Worm (Caenorhabditis elegans) whole organism, late embryonic: ENCODE measurements around the gene C27D6.3.

ENCODE experiments used
- C08G9.2 ChIP-seq: sonication (generic microtip); optimal IDR thresholded peaks from 2 replicates; lab custom pipeline; 2016; ENCODE audit warnings: mild to moderate bottlenecking, missing genetic modification characterization, moderate library complexity, missing compliant biosample characterization
- K02D7.2 ChIP-seq: sonication (generic microtip); optimal IDR thresholded peaks from 2 replicates; lab custom pipeline; 2017; ENCODE audit warnings: mild to moderate bottlenecking, missing genetic modification characterization, missing compliant biosample characterization
- K09A11.1 ChIP-seq: sonication (generic microtip); optimal IDR thresholded peaks from 2 replicates; lab custom pipeline; 2017; ENCODE audit warnings: antibody characterized with exemption, mild to moderate bottlenecking, missing genetic modification characterization, missing compliant biosample characterization; ENCODE audit not compliant: insufficient read depth
- T23F11.4 ChIP-seq: fragments of 200-800 bp; sonication (Bioruptor generic); optimal IDR thresholded peaks from 2 replicates; lab custom pipeline; 2018; ENCODE audit warnings: mild to moderate bottlenecking, missing genetic modification characterization, missing compliant biosample characterization
- Y22D7AL.16 ChIP-seq: sonication (generic microtip); optimal IDR thresholded peaks from 2 replicates; lab custom pipeline; 2016; ENCODE audit warnings: missing genetic modification characterization, missing compliant biosample characterization
- ama-1 ChIP-seq: fragments of 150-350 bp; optimal IDR thresholded peaks from 2 replicates; lab custom pipeline; 2014
- ceh-14 ChIP-seq: sonication (generic microtip); optimal IDR thresholded peaks from 2 replicates; lab custom pipeline; 2016; ENCODE audit warnings: missing genotype, missing genetic modification characterization, missing compliant biosample characterization
- ceh-19 ChIP-seq: fragments of 200-800 bp; sonication (Bioruptor generic); optimal IDR thresholded peaks from 2 replicates; lab custom pipeline; 2018; ENCODE audit warnings: mild to moderate bottlenecking, missing genetic modification characterization, missing compliant biosample characterization
- ceh-2 ChIP-seq: sonication (generic microtip); optimal IDR thresholded peaks from 2 replicates; lab custom pipeline; 2016; ENCODE audit warnings: missing genotype, missing genetic modification characterization, missing compliant biosample characterization
- ceh-22 ChIP-seq: sonication (generic microtip); optimal IDR thresholded peaks from 2 replicates; lab custom pipeline; 2017; ENCODE audit warnings: missing biosample characterization, missing genetic modification characterization
- ceh-30 ChIP-seq: fragments of 150-350 bp; optimal IDR thresholded peaks from 2 replicates; lab custom pipeline; 2014; ENCODE audit warnings: missing biosample characterization, missing genetic modification characterization
- ceh-31 ChIP-seq: sonication (generic microtip); optimal IDR thresholded peaks from 2 replicates; lab custom pipeline; 2016; ENCODE audit warnings: missing genetic modification characterization, missing compliant biosample characterization
- ceh-34 ChIP-seq: sonication (generic microtip); optimal IDR thresholded peaks from 2 replicates; lab custom pipeline; 2016; ENCODE audit warnings: mild to moderate bottlenecking, missing genetic modification characterization, missing compliant biosample characterization
- ceh-45 ChIP-seq: fragments of 200-800 bp; sonication (Bioruptor generic); IDR thresholded peaks from 2 replicates; pipeline ENCODE4 v1.3.6; 2022; ENCODE audit warnings: missing genetic modification reagents, missing genetic modification characterization, missing compliant biosample characterization
- ceh-48 ChIP-seq: sonication (generic microtip); optimal IDR thresholded peaks from 2 replicates; lab custom pipeline; 2016; ENCODE audit warnings: missing genetic modification characterization, inconsistent platforms, missing compliant biosample characterization
- ceh-6 ChIP-seq: fragments of 200-800 bp; sonication (Bioruptor generic); optimal IDR thresholded peaks from 2 replicates; lab custom pipeline; 2018; ENCODE audit warnings: mild to moderate bottlenecking, missing genetic modification characterization, missing compliant biosample characterization
- ceh-9 ChIP-seq: sonication (generic microtip); optimal IDR thresholded peaks from 2 replicates; lab custom pipeline; 2016; ENCODE audit warnings: mild to moderate bottlenecking, missing genetic modification characterization, inconsistent platforms, missing compliant biosample characterization
- che-1 ChIP-seq: sonication (generic microtip); optimal IDR thresholded peaks from 2 replicates; lab custom pipeline; 2016; ENCODE audit warnings: mild to moderate bottlenecking, missing genetic modification characterization, missing compliant biosample characterization
- dmd-4 ChIP-seq: sonication (generic microtip); optimal IDR thresholded peaks from 2 replicates; lab custom pipeline; 2016; ENCODE audit warnings: borderline replicate concordance, missing genetic modification characterization, missing compliant biosample characterization
- dve-1 ChIP-seq: sonication (generic microtip); optimal IDR thresholded peaks from 2 replicates; lab custom pipeline; 2017; ENCODE audit warnings: antibody characterized with exemption, mild to moderate bottlenecking, missing genetic modification characterization, missing compliant biosample characterization
- elt-2 ChIP-seq: sonication (generic microtip); optimal IDR thresholded peaks from 2 replicates; lab custom pipeline; 2016; ENCODE audit warnings: missing genetic modification reagents, missing genetic modification characterization, missing compliant biosample characterization
- elt-4 ChIP-seq: sonication (generic microtip); optimal IDR thresholded peaks from 2 replicates; lab custom pipeline; 2016; ENCODE audit warnings: missing genetic modification characterization, missing compliant biosample characterization
- fkh-10 ChIP-seq: fragments of 150-350 bp; optimal IDR thresholded peaks from 2 replicates; lab custom pipeline; 2014; ENCODE audit warnings: missing biosample characterization, missing genetic modification reagents, missing genetic modification characterization
- fkh-6 ChIP-seq: sonication (generic microtip); optimal IDR thresholded peaks from 2 replicates; lab custom pipeline; 2016; ENCODE audit warnings: missing genetic modification characterization, missing compliant biosample characterization
- gmeb-2 ChIP-seq: sonication (generic microtip); optimal IDR thresholded peaks from 2 replicates; lab custom pipeline; 2016; ENCODE audit warnings: missing genetic modification characterization, inconsistent platforms, missing compliant biosample characterization
- hlh-13 ChIP-seq: fragments of 200-800 bp; sonication (Bioruptor generic); optimal IDR thresholded peaks from 2 replicates; lab custom pipeline; 2018; ENCODE audit warnings: mild to moderate bottlenecking, missing genetic modification characterization, missing compliant biosample characterization
- hlh-15 ChIP-seq: sonication (generic microtip); optimal IDR thresholded peaks from 2 replicates; lab custom pipeline; 2016; ENCODE audit warnings: missing genetic modification characterization, missing compliant biosample characterization
- hlh-30 ChIP-seq: sonication (generic microtip); optimal IDR thresholded peaks from 2 replicates; lab custom pipeline; 2017; ENCODE audit warnings: antibody characterized with exemption, missing genetic modification characterization, missing compliant biosample characterization; ENCODE audit not compliant: insufficient read depth
- hlh-6 ChIP-seq: sonication (generic microtip); optimal IDR thresholded peaks from 2 replicates; lab custom pipeline; 2016; ENCODE audit warnings: missing genotype, missing genetic modification characterization, missing compliant biosample characterization
- hlh-8 ChIP-seq: sonication (generic microtip); optimal IDR thresholded peaks from 2 replicates; lab custom pipeline; 2016; ENCODE audit warnings: missing genotype, missing genetic modification characterization, missing compliant biosample characterization
- madf-2 ChIP-seq: sonication (generic microtip); optimal IDR thresholded peaks from 2 replicates; lab custom pipeline; 2017; ENCODE audit warnings: missing genetic modification characterization, missing compliant biosample characterization
- nfya-1 ChIP-seq: sonication (generic microtip); optimal IDR thresholded peaks from 2 replicates; lab custom pipeline; 2017; ENCODE audit warnings: missing genetic modification characterization, mild to moderate bottlenecking, missing compliant biosample characterization, antibody characterized with exemption, moderate library complexity
- nhr-11 ChIP-seq: fragments of 150-350 bp; optimal IDR thresholded peaks from 2 replicates; lab custom pipeline; 2014; ENCODE audit warnings: missing biosample characterization, missing genetic modification characterization
- nhr-232 ChIP-seq: sonication (generic microtip); optimal IDR thresholded peaks from 2 replicates; lab custom pipeline; 2016; ENCODE audit warnings: missing genetic modification characterization, missing compliant biosample characterization
- npax-4 ChIP-seq: sonication (generic microtip); optimal IDR thresholded peaks from 2 replicates; lab custom pipeline; 2016; ENCODE audit warnings: missing genetic modification characterization, missing compliant biosample characterization
- pag-3 ChIP-seq: sonication (generic microtip); optimal IDR thresholded peaks from 2 replicates; lab custom pipeline; 2016; ENCODE audit warnings: missing compliant biosample characterization, missing genetic modification characterization, borderline replicate concordance
- pat-9 ChIP-seq: fragments of 200-800 bp; sonication (Bioruptor generic); optimal IDR thresholded peaks from 2 replicates; lab custom pipeline; 2018; ENCODE audit warnings: mild to moderate bottlenecking, missing genetic modification characterization, moderate library complexity, missing compliant biosample characterization
- pax-1 ChIP-seq: fragments of 150-350 bp; optimal IDR thresholded peaks from 2 replicates; lab custom pipeline; 2014; ENCODE audit warnings: missing biosample characterization, missing genetic modification characterization
- pha-2 ChIP-seq: sonication (generic microtip); optimal IDR thresholded peaks from 2 replicates; lab custom pipeline; 2017; ENCODE audit warnings: mild to moderate bottlenecking, missing genetic modification characterization, missing compliant biosample characterization
- pha-4 ChIP-seq: fragments of 150-350 bp; optimal IDR thresholded peaks from 2 replicates; lab custom pipeline; 2018; ENCODE audit warnings: missing biosample characterization, missing genetic modification reagents, missing genetic modification characterization
- pqm-1 ChIP-seq: sonication (generic microtip); optimal IDR thresholded peaks from 2 replicates; lab custom pipeline; 2016; ENCODE audit warnings: missing genetic modification characterization, missing compliant biosample characterization
- pros-1 ChIP-seq: fragments of 150-350 bp; optimal IDR thresholded peaks from 2 replicates; lab custom pipeline; 2014; ENCODE audit warnings: missing biosample characterization, missing genetic modification reagents, missing genetic modification characterization
- sdc-2 ChIP-seq: sonication (generic microtip); optimal IDR thresholded peaks from 2 replicates; lab custom pipeline; 2016; ENCODE audit warnings: missing genotype, missing genetic modification characterization, missing compliant biosample characterization
- sox-2 ChIP-seq: fragments of 200-800 bp; sonication (Bioruptor generic); IDR thresholded peaks from 2 replicates; pipeline ENCODE4 v1.3.6; 2022; ENCODE audit warnings: missing genetic modification reagents, missing genetic modification characterization, missing compliant biosample characterization
- syd-9 ChIP-seq: sonication (generic microtip); optimal IDR thresholded peaks from 2 replicates; lab custom pipeline; 2016; ENCODE audit warnings: mild to moderate bottlenecking, missing genetic modification characterization, moderate library complexity, missing compliant biosample characterization
- tbx-7 ChIP-seq: sonication (generic microtip); optimal IDR thresholded peaks from 2 replicates; lab custom pipeline; 2016; ENCODE audit warnings: missing genotype, missing genetic modification characterization, missing compliant biosample characterization
- ttx-3 ChIP-seq: sonication (generic microtip); optimal IDR thresholded peaks from 2 replicates; lab custom pipeline; 2016; ENCODE audit warnings: missing genetic modification reagents, missing genetic modification characterization, missing compliant biosample characterization
- unc-42 ChIP-seq: sonication (generic microtip); optimal IDR thresholded peaks from 2 replicates; lab custom pipeline; 2016; ENCODE audit warnings: missing genotype, missing genetic modification characterization, missing compliant biosample characterization
- unc-55 ChIP-seq: sonication (generic microtip); optimal IDR thresholded peaks from 2 replicates; lab custom pipeline; 2017; ENCODE audit warnings: missing biosample characterization, missing genetic modification reagents, missing genetic modification characterization
- unc-86 ChIP-seq: sonication (generic microtip); optimal IDR thresholded peaks from 2 replicates; lab custom pipeline; 2016; ENCODE audit warnings: missing genetic modification characterization, missing compliant biosample characterization
- ztf-16 ChIP-seq: sonication (generic microtip); optimal IDR thresholded peaks from 2 replicates; lab custom pipeline; 2017; ENCODE audit warnings: missing genetic modification characterization, missing compliant biosample characterization

The C27D6.3 gene

DNA sequence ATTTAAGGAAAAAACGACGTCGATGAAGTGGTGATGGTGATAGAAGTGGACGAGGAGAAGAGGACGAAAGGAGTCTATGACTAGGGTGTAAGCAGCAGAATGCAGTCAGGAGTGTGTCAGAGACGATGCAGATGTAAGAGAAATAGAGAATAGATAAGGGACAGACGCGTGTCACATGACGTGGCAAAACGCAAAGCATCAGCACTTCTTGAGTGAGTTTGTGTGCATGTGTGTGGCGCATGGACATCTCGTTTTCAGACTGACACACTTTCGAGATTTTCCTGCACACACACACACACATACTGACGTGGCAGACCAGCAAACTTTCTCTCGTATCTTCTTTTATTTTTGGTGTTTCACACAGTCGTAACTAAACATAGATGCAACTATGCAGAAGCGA is 8.2 kb upstream of the C27D6.3 start:
- TF ChIP-seq pat-9 (no peak), ceh-14 (tag; lab: Kevin White, UChicago) (no peak), nfya-1 (tag; lab: Kevin White, UChicago) (peak; percentile 14), elt-2 (tag; lab: Kevin White, UChicago) (peak; percentile 89), sox-2 (no peak), gmeb-2 (no peak), T23F11.4 (GFP tag; lab: Kevin White, UChicago) (no peak), hlh-30 (tag; lab: Kevin White, UChicago) (peak; percentile 89), unc-55 (peak; percentile 43), ama-1 (lab: Kevin White, UChicago) (no peak), ceh-45 (0 out of 2 replicates have a peak, but pooled peaks have one; percentile 31), ceh-6 (GFP tag; lab: Kevin White, UChicago) (no peak), C08G9.2 (tag; lab: Kevin White, UChicago) (no peak), hlh-15 (tag; lab: Kevin White, UChicago) (no peak)

DNA sequence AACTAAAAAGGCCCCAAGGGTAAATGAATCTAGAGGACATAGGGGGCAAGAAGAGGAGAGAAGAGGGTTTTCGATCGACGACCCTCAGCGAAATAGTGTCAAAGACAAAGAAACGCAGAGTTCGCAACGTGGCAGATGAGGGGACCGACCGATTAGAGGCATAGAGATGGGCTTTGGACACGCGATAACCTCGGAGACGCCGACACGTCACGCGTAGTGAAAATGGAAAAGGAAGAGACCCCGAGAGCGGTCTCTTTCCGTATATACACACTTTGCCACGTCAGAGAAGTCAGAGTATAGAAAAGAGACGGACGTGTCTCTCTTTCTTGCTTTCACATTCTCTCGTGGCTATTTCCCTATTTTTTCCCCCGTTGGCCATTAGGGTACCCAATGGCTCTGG is 7.2 kb upstream of the C27D6.3 start:
- no peak for TF ChIP-seq ceh-45
- no peak for TF ChIP-seq T23F11.4 (GFP tag; lab: Kevin White, UChicago)
- TF ChIP-seq ttx-3, result no peak
- no peak for TF ChIP-seq npax-4
- TF ChIP-seq ceh-22 (tag; lab: Kevin White, UChicago), result no peak
- no peak for TF ChIP-seq ceh-19 (GFP tag; lab: Kevin White, UChicago)
- TF ChIP-seq ama-1 (lab: Kevin White, UChicago), result no peak
- TF ChIP-seq unc-55, result peak; percentile 87
- peak; percentile 64 for TF ChIP-seq ceh-34
- no peak for TF ChIP-seq hlh-13
- TF ChIP-seq ceh-48 (tag; lab: Kevin White, UChicago), result no peak
- TF ChIP-seq pag-3, result no peak
- no peak for TF ChIP-seq pha-4 (tag; lab: Kevin White, UChicago)
- TF ChIP-seq fkh-6 (tag; lab: Kevin White, UChicago), result no peak
- no peak for TF ChIP-seq pqm-1 (tag; lab: Kevin White, UChicago)
- TF ChIP-seq pha-2 (tag; lab: Kevin White, UChicago), result no peak
- no peak for TF ChIP-seq ztf-16 (tag; lab: Kevin White, UChicago)
- TF ChIP-seq hlh-8 (tag; lab: Kevin White, UChicago), result peak; percentile 17
- TF ChIP-seq unc-42 (tag; lab: Kevin White, UChicago), result peak; percentile 51
- no peak for TF ChIP-seq fkh-10 (GFP tag; lab: Kevin White, UChicago)
- no peak for TF ChIP-seq Y22D7AL.16 (tag; lab: Kevin White, UChicago)
- TF ChIP-seq hlh-6 (tag; lab: Kevin White, UChicago), result no peak
- peak; percentile 88 for TF ChIP-seq ceh-31 (tag; lab: Kevin White, UChicago)
- TF ChIP-seq nhr-11 (tag; lab: Kevin White, UChicago), result no peak
- no peak for TF ChIP-seq ceh-30
- peak; percentile 80 for TF ChIP-seq pros-1 (tag; lab: Kevin White, UChicago)
- TF ChIP-seq hlh-30 (tag; lab: Kevin White, UChicago), result peak; percentile 90
- no peak for TF ChIP-seq K02D7.2
- TF ChIP-seq dmd-4 (tag; lab: Kevin White, UChicago), result no peak
- no peak for TF ChIP-seq unc-86 (tag; lab: Kevin White, UChicago)
- no peak for TF ChIP-seq che-1 (tag; lab: Kevin White, UChicago)
- TF ChIP-seq ceh-2 (tag; lab: Kevin White, UChicago), result peak; percentile 29
- no peak for TF ChIP-seq pax-1
- peak; percentile 83 for TF ChIP-seq elt-2 (tag; lab: Kevin White, UChicago)
- TF ChIP-seq ceh-9 (tag; lab: Kevin White, UChicago), result no peak
- TF ChIP-seq K09A11.1 (tag; lab: Kevin White, UChicago), result peak; percentile 12
- no peak for TF ChIP-seq elt-4 (tag; lab: Kevin White, UChicago)
- TF ChIP-seq pat-9, result no peak
- peak; percentile 15 for TF ChIP-seq madf-2 (tag; lab: Kevin White, UChicago)
- peak; percentile 45 for TF ChIP-seq syd-9 (tag; lab: Kevin White, UChicago)
- no peak for TF ChIP-seq nhr-232
- TF ChIP-seq tbx-7, result no peak
- TF ChIP-seq dve-1 (tag; lab: Kevin White, UChicago), result no peak
- peak; percentile 45 for TF ChIP-seq sdc-2 (tag; lab: Kevin White, UChicago)
